Worm (Caenorhabditis elegans): ENCODE measurements around the gene Y116A8C.25.

DNA sequence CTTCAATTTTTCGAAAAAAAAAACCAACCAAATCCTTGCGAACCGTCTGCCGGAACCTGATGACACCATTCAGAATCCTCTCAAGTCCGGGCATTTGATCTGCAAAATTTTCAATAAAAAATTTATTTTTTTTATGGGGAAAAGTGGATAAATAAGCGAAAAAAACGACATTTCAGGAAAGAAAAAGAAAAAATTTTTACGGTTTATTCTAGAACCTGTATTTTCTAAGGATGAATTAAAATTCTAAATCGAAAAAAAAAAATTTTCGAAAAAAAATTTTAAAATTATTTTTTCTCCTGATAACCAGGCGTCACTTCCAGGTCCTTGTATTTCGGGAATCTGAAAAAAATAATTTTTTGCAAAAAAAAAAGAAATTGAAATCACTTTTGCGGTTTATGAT, 21.6 kb upstream of the Y116A8C.25 start, which contains the start of gene bca-2:
- TF ChIP-seq nhr-21 (tag; optimal IDR thresholded peaks at IDR 0.05) (no peak), unc-62 (GFP tag; optimal IDR thresholded peaks at IDR 0.05) (no peak), fos-1 (tag; optimal IDR thresholded peaks at IDR 0.05) (no peak), peb-1 (tag; optimal IDR thresholded peaks at IDR 0.05) (no peak), nhr-11 (tag; optimal IDR thresholded peaks at IDR 0.05) (no peak), elt-1 (tag; optimal IDR thresholded peaks at IDR 0.05) (no peak), skn-1 (tag; optimal IDR thresholded peaks at IDR 0.05) (no peak)

All from whole organism, L2 larva.